Fruit fly (Drosophila melanogaster) whole organism, embryonic: ENCODE measurements around the gene nerfin-2.
A peak's percentile ranks its signal among the peaks of the same experiment; 100 is the strongest.

Experiments used
- Atf3 ChIP-seq: fragments of 200-800 bp; sonication (Bioruptor generic); optimal IDR thresholded peaks from 3 replicates; lab custom pipeline; 2016; ENCODE audit warnings: missing biosample characterization, missing genetic modification characterization
- Bteb2 ChIP-seq: fragments of 200-800 bp; sonication (Bioruptor generic); optimal IDR thresholded peaks from 2 replicates; lab custom pipeline; 2016; ENCODE audit warnings: missing biosample characterization, missing genetic modification characterization
- CG10147 ChIP-seq: fragments of 200-800 bp; sonication (Bioruptor generic); optimal IDR thresholded peaks from 2 replicates; lab custom pipeline; 2019; ENCODE audit warnings: missing biosample characterization, mild to moderate bottlenecking, missing genetic modification characterization, moderate library complexity
- CG10209 ChIP-seq: fragments of 200-800 bp; sonication (Bioruptor generic); optimal IDR thresholded peaks from 3 replicates; lab custom pipeline; 2017; ENCODE audit warnings: missing biosample characterization, mild to moderate bottlenecking, missing genetic modification characterization, missing genetic modification reagents
- CG10267 ChIP-seq: fragments of 200-800 bp; sonication (Bioruptor generic); optimal IDR thresholded peaks from 2 replicates; lab custom pipeline; 2018; ENCODE audit warnings: missing biosample characterization, mild to moderate bottlenecking, missing genetic modification characterization, moderate library complexity
- CG10979 ChIP-seq: fragments of 200-800 bp; sonication (Bioruptor generic); optimal IDR thresholded peaks from 2 replicates; lab custom pipeline; 2018; ENCODE audit warnings: missing biosample characterization, mild to moderate bottlenecking, missing genetic modification characterization, moderate library complexity
- CG14441 ChIP-seq: fragments of 200-800 bp; sonication (Bioruptor generic); IDR thresholded peaks from 2 replicates; pipeline ENCODE4 v1.3.6; 2022; ENCODE audit warnings: missing biosample characterization, missing genetic modification characterization
- CG15269 ChIP-seq: fragments of 200-800 bp; sonication (Bioruptor generic); optimal IDR thresholded peaks from 2 replicates; lab custom pipeline; 2018; ENCODE audit warnings: missing biosample characterization, mild to moderate bottlenecking, missing genetic modification characterization, moderate library complexity
- CG15514 ChIP-seq: fragments of 200-800 bp; sonication (Bioruptor generic); optimal IDR thresholded peaks from 3 replicates; lab custom pipeline; 2017; ENCODE audit warnings: missing biosample characterization, missing genetic modification characterization, mild to moderate bottlenecking, moderate library complexity, missing genetic modification reagents
- CG30431 ChIP-seq: fragments of 200-800 bp; sonication (Bioruptor generic); optimal IDR thresholded peaks from 2 replicates; lab custom pipeline; 2017; ENCODE audit warnings: missing biosample characterization, missing genetic modification characterization
- CG32532 ChIP-seq: fragments of 200-800 bp; sonication (Bioruptor generic); IDR thresholded peaks from 2 replicates; pipeline ENCODE4 v1.3.6; 2022; ENCODE audit warnings: missing biosample characterization, missing genetic modification characterization
- CG32772 ChIP-seq: fragments of 200-800 bp; sonication (Bioruptor generic); IDR thresholded peaks from 2 replicates; pipeline ENCODE4 v1.3.6; 2022; ENCODE audit warnings: missing biosample characterization, missing genetic modification characterization
- CG6254 ChIP-seq: fragments of 200-800 bp; sonication (Bioruptor generic); optimal IDR thresholded peaks from 3 replicates; lab custom pipeline; 2017; ENCODE audit warnings: mild to moderate bottlenecking, missing biosample characterization, missing genetic modification reagents, missing genetic modification characterization
- CG7372 ChIP-seq: fragments of 200-800 bp; sonication (Bioruptor generic); IDR thresholded peaks from 2 replicates; pipeline ENCODE4 v1.3.6; 2022; ENCODE audit warnings: missing biosample characterization, missing genetic modification characterization
- CG8281 ChIP-seq: fragments of 200-800 bp; sonication (Bioruptor generic); optimal IDR thresholded peaks from 2 replicates; lab custom pipeline; 2018; ENCODE audit warnings: missing biosample characterization, mild to moderate bottlenecking, missing genetic modification characterization, moderate library complexity
- CG9727 ChIP-seq: fragments of 200-800 bp; sonication (Bioruptor generic); optimal IDR thresholded peaks from 3 replicates; lab custom pipeline; 2017; ENCODE audit warnings: missing biosample characterization, mild to moderate bottlenecking, missing genetic modification characterization
- Dad ChIP-seq: fragments of 200-800 bp; sonication (Bioruptor generic); optimal IDR thresholded peaks from 3 replicates; lab custom pipeline; 2016; ENCODE audit warnings: missing biosample characterization, missing genetic modification characterization
- HLH3B ChIP-seq: fragments of 200-800 bp; sonication (Bioruptor generic); IDR thresholded peaks from 2 replicates; pipeline ENCODE4 v1.3.6; 2022; ENCODE audit warnings: missing biosample characterization, missing genetic modification characterization
- HLH4C ChIP-seq: fragments of 200-800 bp; sonication (Bioruptor generic); IDR thresholded peaks from 3 replicates; pipeline ENCODE4 v1.3.6; 2022; ENCODE audit warnings: missing biosample characterization, missing genetic modification characterization; ENCODE audit not compliant: partially characterized antibody
- HLH54F ChIP-seq: fragments of 200-800 bp; sonication (Bioruptor generic); optimal IDR thresholded peaks from 3 replicates; lab custom pipeline; 2016; ENCODE audit warnings: missing biosample characterization, missing genetic modification characterization
- HLHmδ ChIP-seq: fragments of 200-800 bp; sonication (Bioruptor generic); optimal IDR thresholded peaks from 2 replicates; lab custom pipeline; 2018; ENCODE audit warnings: missing biosample characterization, mild to moderate bottlenecking, missing genetic modification characterization, moderate library complexity
- Jarid2 ChIP-seq: fragments of 200-800 bp; sonication (Bioruptor generic); optimal IDR thresholded peaks from 3 replicates; lab custom pipeline; 2017; ENCODE audit warnings: mild to moderate bottlenecking, missing biosample characterization, missing genetic modification reagents, missing genetic modification characterization
- NC2β ChIP-seq: fragments of 200-800 bp; sonication (Bioruptor generic); optimal IDR thresholded peaks from 2 replicates; lab custom pipeline; 2016; ENCODE audit warnings: missing biosample characterization, missing genetic modification characterization
- Nf-YA ChIP-seq: fragments of 200-800 bp; sonication (Bioruptor generic); IDR thresholded peaks from 2 replicates; pipeline ENCODE4 v1.3.6; 2022; ENCODE audit warnings: missing biosample characterization, missing genetic modification characterization
- NfI ChIP-seq: fragments of 200-800 bp; sonication (Bioruptor generic); optimal IDR thresholded peaks from 3 replicates; lab custom pipeline; 2018; ENCODE audit warnings: missing biosample characterization, mild to moderate bottlenecking, missing genetic modification characterization, moderate library complexity
- Optix ChIP-seq: fragments of 200-800 bp; sonication (Bioruptor generic); IDR thresholded peaks from 3 replicates; pipeline ENCODE4 v1.3.6; 2022; ENCODE audit warnings: missing biosample characterization, missing genetic modification characterization
- Pdp1 ChIP-seq, 2 experiments: fragments of 200-800 bp; sonication (Bioruptor generic); optimal IDR thresholded peaks; 3 replicates each; lab custom pipeline; 2016; ENCODE audit warnings: missing biosample characterization in 2 of 2, missing genetic modification characterization in 2 of 2, mild to moderate bottlenecking in 1 of 2, moderate library complexity in 1 of 2
- Side ChIP-seq: fragments of 200-800 bp; sonication (Bioruptor generic); optimal IDR thresholded peaks from 2 replicates; lab custom pipeline; 2016; ENCODE audit warnings: missing biosample characterization, missing genetic modification characterization
- Spps ChIP-seq: fragments of 200-800 bp; sonication (Bioruptor generic); optimal IDR thresholded peaks from 2 replicates; lab custom pipeline; 2018; ENCODE audit warnings: missing biosample characterization, mild to moderate bottlenecking, missing genetic modification characterization
- amos ChIP-seq: fragments of 200-800 bp; sonication (Bioruptor generic); IDR thresholded peaks from 2 replicates; pipeline ENCODE4 v1.3.6; 2022; ENCODE audit warnings: missing biosample characterization, missing genetic modification characterization; ENCODE audit not compliant: partially characterized antibody
- az2 ChIP-seq: fragments of 200-800 bp; sonication (Bioruptor generic); optimal IDR thresholded peaks from 3 replicates; lab custom pipeline; 2016; ENCODE audit warnings: missing biosample characterization, missing genetic modification characterization
- disco-r ChIP-seq: fragments of 200-800 bp; sonication (Bioruptor generic); optimal IDR thresholded peaks from 2 replicates; lab custom pipeline; 2016; ENCODE audit warnings: missing biosample characterization, missing genetic modification characterization
- exex ChIP-seq: fragments of 200-800 bp; sonication (Bioruptor generic); optimal IDR thresholded peaks from 4 replicates; lab custom pipeline; 2018; ENCODE audit warnings: missing biosample characterization, mild to moderate bottlenecking, missing genetic modification characterization, moderate library complexity
- fd64A ChIP-seq: fragments of 200-800 bp; sonication (Bioruptor generic); optimal IDR thresholded peaks from 3 replicates; lab custom pipeline; 2018; ENCODE audit warnings: missing biosample characterization, mild to moderate bottlenecking, missing genetic modification characterization
- gfzf ChIP-seq: fragments of 200-800 bp; sonication (Bioruptor generic); optimal IDR thresholded peaks from 2 replicates; lab custom pipeline; 2016; ENCODE audit warnings: missing biosample characterization, mild to moderate bottlenecking, missing genetic modification characterization, moderate library complexity
- insv ChIP-seq, 2 experiments: fragments of 200-800 bp; sonication (Bioruptor generic); optimal IDR thresholded peaks; 3 replicates each; lab custom pipeline; 2016 to 2018; ENCODE audit warnings: missing biosample characterization in 2 of 2, missing genetic modification characterization in 2 of 2
- lilli ChIP-seq: fragments of 200-800 bp; sonication (Bioruptor generic); optimal IDR thresholded peaks from 3 replicates; lab custom pipeline; 2016; ENCODE audit warnings: missing biosample characterization, missing genetic modification characterization
- lola ChIP-seq, 3 experiments: fragments of >200 bp in 2 of 3; fragments of 200-800 bp in 1 of 3; sonication (Bioruptor generic) in 1 of 3; optimal IDR thresholded peaks; 2 replicates each; lab custom pipeline; 2017 to 2019; ENCODE audit warnings: missing biosample characterization in 3 of 3, missing genetic modification characterization in 3 of 3, mild to moderate bottlenecking in 1 of 3, moderate library complexity in 1 of 3
- lov ChIP-seq, 2 experiments: fragments of 200-800 bp in 1 of 2; fragments of >200 bp in 1 of 2; sonication (Bioruptor generic) in 1 of 2; IDR thresholded peaks in 1 of 2; optimal IDR thresholded peaks in 1 of 2; 2 replicates in 1 of 2; 3 replicates in 1 of 2; pipeline versions ENCODE4 v1.3.6 to Lab custom; 2017 to 2022; ENCODE audit warnings: missing biosample characterization in 1 of 2, missing genetic modification characterization in 1 of 2
- nerfin-2 ChIP-seq: fragments of 200-800 bp; sonication (Bioruptor generic); IDR thresholded peaks from 2 replicates; pipeline ENCODE4 v1.3.6; 2022; ENCODE audit warnings: missing biosample characterization, missing genetic modification characterization; ENCODE audit not compliant: partially characterized antibody
- pan ChIP-seq, 4 experiments: fragments of >200 bp in 3 of 4; fragments of 200-800 bp in 1 of 4; sonication (Bioruptor generic) in 1 of 4; optimal IDR thresholded peaks in 3 of 4; IDR thresholded peaks in 1 of 4; 2 replicates each; pipeline versions ENCODE4 v1.3.6 to Lab custom; 2017 to 2022; ENCODE audit warnings: missing biosample characterization in 2 of 4, missing genetic modification characterization in 2 of 4, mixed read lengths in 1 of 4
- pita ChIP-seq: fragments of 200-800 bp; sonication (Bioruptor generic); optimal IDR thresholded peaks from 2 replicates; lab custom pipeline; 2017; ENCODE audit warnings: missing biosample characterization, mild to moderate bottlenecking, missing genetic modification characterization
- row ChIP-seq: fragments of 200-800 bp; sonication (Bioruptor generic); IDR thresholded peaks from 3 replicates; pipeline ENCODE4 v1.3.6; 2022; ENCODE audit warnings: missing biosample characterization, missing genetic modification characterization
- sens ChIP-seq: fragments of 200-800 bp; sonication (Bioruptor generic); peaks from one replicate; lab custom pipeline; 2016; ENCODE audit warnings: missing biosample characterization, missing genetic modification characterization
- sob ChIP-seq: fragments of 200-800 bp; sonication (Bioruptor generic); IDR thresholded peaks from 2 replicates; pipeline ENCODE4 v1.3.6; 2022; ENCODE audit warnings: missing biosample characterization, missing genetic modification characterization
- tap ChIP-seq: fragments of 200-800 bp; optimal IDR thresholded peaks from 3 replicates; lab custom pipeline; 2019; ENCODE audit warnings: missing biosample characterization, mild to moderate bottlenecking, missing genetic modification characterization, moderate library complexity
- tup ChIP-seq: fragments of 200-800 bp; sonication (Bioruptor generic); optimal IDR thresholded peaks from 2 replicates; lab custom pipeline; 2016; ENCODE audit warnings: missing biosample characterization, mild to moderate bottlenecking, missing genetic modification characterization, moderate library complexity
- z ChIP-seq: fragments of 200-800 bp; sonication (Bioruptor generic); IDR thresholded peaks from 3 replicates; pipeline ENCODE4 v1.3.6; 2022; ENCODE audit warnings: missing biosample characterization, missing genetic modification characterization

The nerfin-2 gene

DNA sequence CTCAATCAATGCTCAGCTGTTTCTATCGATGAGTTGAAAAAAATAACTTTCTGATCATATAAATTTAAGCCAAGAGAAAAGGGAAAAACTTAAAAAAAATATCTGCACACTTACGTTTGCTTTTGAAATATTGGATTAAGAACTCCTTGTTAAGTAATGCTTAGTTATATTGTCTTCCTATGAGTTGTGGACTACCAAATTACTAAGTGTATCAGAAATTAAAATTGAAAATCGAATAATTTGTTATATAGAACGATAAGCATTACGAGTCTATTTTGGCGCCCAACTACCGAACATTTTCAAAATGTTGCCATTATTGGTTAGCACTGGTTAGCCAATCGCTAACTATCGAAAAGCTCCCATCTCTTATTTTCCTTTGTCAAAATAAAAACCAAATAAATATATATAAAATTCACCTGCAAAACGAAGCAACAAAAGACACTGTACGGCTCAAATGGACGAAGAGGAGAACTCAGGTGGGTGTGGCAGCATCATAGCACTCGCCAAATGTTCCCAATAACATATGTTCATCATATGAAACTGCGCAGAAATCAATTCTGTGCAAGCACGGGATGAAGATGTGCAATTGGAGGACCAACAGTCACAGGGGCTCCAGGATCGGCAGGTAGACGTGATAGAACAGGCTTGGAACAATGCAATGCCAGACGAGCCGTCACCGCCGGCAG is 21.9 kb upstream of the nerfin-2 start, which contains the start of gene ohgt (continued):
- TF ChIP-seq fd64A (GFP tag; lab: Kevin White, UChicago) = no peak
- TF ChIP-seq CG10979 (tag; lab: Kevin White, UChicago) = no peak
- no peak for TF ChIP-seq Side (GFP tag; lab: Kevin White, UChicago)
- TF ChIP-seq CG10267 = peak; percentile 74
- no peak for TF ChIP-seq CG6254 (GFP tag; lab: Kevin White, UChicago)
- peak; percentile 81 for TF ChIP-seq sens (GFP tag; lab: Kevin White, UChicago)
- no peak for TF ChIP-seq Nf-YA (GFP tag; lab: Robert Waterston, UW)
- TF ChIP-seq NC2β (GFP tag; lab: Kevin White, UChicago) = no peak
- peak; percentile 23 for TF ChIP-seq CG15269
- TF ChIP-seq HLH3B (GFP tag; lab: Robert Waterston, UW) = no peak
- TF ChIP-seq Optix (GFP tag; lab: Robert Waterston, UW) = no peak
- no peak for TF ChIP-seq disco-r (GFP tag; lab: Kevin White, UChicago)
- TF ChIP-seq row = peak; percentile 49
- TF ChIP-seq z (GFP tag; lab: Robert Waterston, UW) = no peak
- TF ChIP-seq lilli (GFP tag; lab: Kevin White, UChicago) = peak; percentile 38
- no peak for TF ChIP-seq Jarid2 (GFP tag; lab: Kevin White, UChicago)
- TF ChIP-seq CG14441 (GFP tag; lab: Robert Waterston, UW) = no peak
- TF ChIP-seq Spps = no peak
- no peak for TF ChIP-seq pan (optimal IDR thresholded peaks at IDR 0.05; lab: Kevin White, UChicago)
- no peak for TF ChIP-seq pan (GFP tag; optimal IDR thresholded peaks at IDR 0.05 in 1 of 2, IDR thresholded peaks at IDR 0.05 in 1 of 2)
- TF ChIP-seq CG10209 (GFP tag; lab: Kevin White, UChicago) = no peak
- no peak for TF ChIP-seq CG32772
- TF ChIP-seq Pdp1 (GFP tag; optimal IDR thresholded peaks at IDR 0.05; lab: Kevin White, UChicago) = peak in 1 of 2 experiments; percentile 26
- no peak for TF ChIP-seq Atf3
- TF ChIP-seq HLH54F (GFP tag; lab: Kevin White, UChicago) = no peak
- TF ChIP-seq gfzf (GFP tag; lab: Kevin White, UChicago) = no peak
- peak in 1 of 3 experiments; percentile 3 for TF ChIP-seq lola (GFP tag; optimal IDR thresholded peaks at IDR 0.05; lab: Kevin White, UChicago)
- no peak for TF ChIP-seq Bteb2
- TF ChIP-seq pita = no peak
- TF ChIP-seq NfI (GFP tag; lab: Kevin White, UChicago) = no peak
- TF ChIP-seq CG15514 (GFP tag; lab: Kevin White, UChicago) = peak; percentile 54
- no peak for TF ChIP-seq tup
- TF ChIP-seq az2 = no peak
- no peak for TF ChIP-seq HLHmδ (GFP tag; lab: Kevin White, UChicago)
- no peak for TF ChIP-seq CG10147 (GFP tag; lab: Kevin White, UChicago)
- TF ChIP-seq sob (GFP tag; lab: Robert Waterston, UW) = no peak
- peak; percentile 44; the same call in 1 of the 2 replicates for TF ChIP-seq nerfin-2 (GFP tag; lab: Robert Waterston, UW)
- no peak for TF ChIP-seq insv (GFP tag; optimal IDR thresholded peaks at IDR 0.05; lab: Kevin White, UChicago)
- TF ChIP-seq Dad = no peak
- no peak for TF ChIP-seq CG32532
- TF ChIP-seq exex (tag; lab: Kevin White, UChicago) = no peak
- TF ChIP-seq CG8281 = no peak
- TF ChIP-seq lov (optimal IDR thresholded peaks at IDR 0.05; lab: Kevin White, UChicago) = no peak
- TF ChIP-seq lov (GFP tag; IDR thresholded peaks at IDR 0.05; lab: Robert Waterston, UW) = no peak
- TF ChIP-seq CG30431 (GFP tag; lab: Kevin White, UChicago) = no peak
- TF ChIP-seq CG9727 = peak; percentile 8
- peak; percentile 29; the same call in 1 of the 2 replicates for TF ChIP-seq amos (GFP tag; lab: Robert Waterston, UW)
- TF ChIP-seq HLH4C (GFP tag; lab: Robert Waterston, UW) = peak; percentile 55; the same call in 2 of the 3 replicates
- TF ChIP-seq CG7372 (GFP tag; lab: Robert Waterston, UW) = no peak
- TF ChIP-seq tap = no peak
